Worm (Caenorhabditis elegans) whole organism, midembryonic: ENCODE measurements around the gene snb-5.

Experiments
- T22C8.4 ChIP-seq: fragments of 200-800 bp; sonication (Bioruptor generic); IDR thresholded peaks from 2 replicates; pipeline ENCODE4 v1.3.6; 2022; ENCODE audit warnings: missing genetic modification characterization, missing compliant biosample characterization
- cog-1 ChIP-seq: sonication (generic microtip); optimal IDR thresholded peaks from 2 replicates; lab custom pipeline; 2016; ENCODE audit warnings: missing genetic modification characterization, missing compliant biosample characterization
- flt-1 ChIP-seq: fragments of 200-800 bp; sonication (Bioruptor generic); IDR thresholded peaks from 2 replicates; pipeline ENCODE4 v1.3.6; 2022; ENCODE audit warnings: missing genetic modification characterization, missing compliant biosample characterization
- klf-2 ChIP-seq: fragments of 200-800 bp; sonication (Bioruptor generic); conservative IDR thresholded peaks from 2 replicates; pipeline ENCODE4 v1.3.6; 2022; ENCODE audit warnings: missing genetic modification reagents, missing genetic modification characterization, missing compliant biosample characterization
- med-1 ChIP-seq: sonication (generic microtip); optimal IDR thresholded peaks from 2 replicates; lab custom pipeline; 2017; ENCODE audit warnings: missing genetic modification characterization, mild to moderate bottlenecking, missing compliant biosample characterization, antibody characterized with exemption, missing genetic modification reagents; ENCODE audit not compliant: insufficient read depth
- ref-1 ChIP-seq: fragments of 200-800 bp; sonication (Bioruptor generic); conservative IDR thresholded peaks from 2 replicates; pipeline ENCODE4 v1.3.6; 2022; ENCODE audit warnings: missing genetic modification reagents, missing genetic modification characterization, missing compliant biosample characterization
- tab-1 ChIP-seq: fragments of 200-800 bp; sonication (Bioruptor generic); IDR thresholded peaks from 2 replicates; pipeline ENCODE4 v1.3.6; 2022; ENCODE audit warnings: missing genetic modification characterization, missing compliant biosample characterization
- ztf-23 ChIP-seq: fragments of 200-800 bp; sonication (Bioruptor generic); IDR thresholded peaks from 2 replicates; pipeline ENCODE4 v1.3.6; 2022; ENCODE audit warnings: missing genetic modification reagents, missing genetic modification characterization, missing compliant biosample characterization
- ztf-29 ChIP-seq: fragments of 200-800 bp; sonication (Bioruptor generic); IDR thresholded peaks from 2 replicates; pipeline ENCODE4 v1.3.6; 2022; ENCODE audit warnings: missing genetic modification reagents, missing genetic modification characterization, missing compliant biosample characterization

snb-5 gene

ce11 chrIII:8226178-8226577, 23.3 kb downstream of the snb-5 start, which contains the start of gene rfs-1:
TSS of gene rfs-1 (plus strand) at chrIII:8226478.
- TF ChIP-seq ztf-23 (GFP tag; lab: Robert Waterston, UW) (no peak), ref-1 (GFP tag; lab: Robert Waterston, UW) (no peak), ztf-29 (no peak), T22C8.4 (no peak), cog-1 (tag; lab: Kevin White, UChicago) (no peak), med-1 (GFP tag; lab: Kevin White, UChicago) (no peak), flt-1 (no peak), klf-2 (GFP tag; lab: Robert Waterston, UW) (no peak), tab-1 (GFP tag; lab: Robert Waterston, UW) (no peak)

ce11 chrIII:8227511-8227910, 24.7 kb downstream of the snb-5 start, which contains the start of gene fbxl-1:
TSS of gene fbxl-1 (plus strand) at chrIII:8227830.
- no peak for TF ChIP-seq T22C8.4
- TF ChIP-seq flt-1: peak; percentile 63
- TF ChIP-seq ref-1 (GFP tag; lab: Robert Waterston, UW): no peak
- no peak for TF ChIP-seq ztf-23 (GFP tag; lab: Robert Waterston, UW)

DNA sequence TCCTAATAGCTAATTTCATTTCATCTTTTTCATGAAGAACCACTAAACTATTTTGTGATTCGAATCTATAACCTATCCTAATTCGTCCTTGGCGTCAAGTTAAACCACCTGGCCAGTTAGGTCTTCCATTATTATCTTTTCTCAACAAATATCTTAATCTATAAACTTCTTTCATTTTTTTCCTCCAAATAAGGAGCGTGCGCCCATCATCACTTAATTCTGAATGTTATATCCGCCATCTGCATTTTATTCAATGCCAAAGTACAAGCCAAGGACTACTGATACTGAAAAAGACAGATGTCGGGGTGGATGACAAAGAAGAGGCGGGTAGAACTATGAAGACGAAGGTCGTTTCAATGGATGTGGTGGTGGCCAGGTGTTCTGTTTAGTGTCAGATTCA, 26.1 kb downstream of the snb-5 start:
- TF ChIP-seq ztf-23 (GFP tag; lab: Robert Waterston, UW) (no peak), T22C8.4 (no peak), med-1 (GFP tag; lab: Kevin White, UChicago) (no peak), ref-1 (GFP tag; lab: Robert Waterston, UW) (no peak), ztf-29 (no peak), cog-1 (tag; lab: Kevin White, UChicago) (no peak), tab-1 (GFP tag; lab: Robert Waterston, UW) (no peak), klf-2 (GFP tag; lab: Robert Waterston, UW) (no peak), flt-1 (no peak)

DNA sequence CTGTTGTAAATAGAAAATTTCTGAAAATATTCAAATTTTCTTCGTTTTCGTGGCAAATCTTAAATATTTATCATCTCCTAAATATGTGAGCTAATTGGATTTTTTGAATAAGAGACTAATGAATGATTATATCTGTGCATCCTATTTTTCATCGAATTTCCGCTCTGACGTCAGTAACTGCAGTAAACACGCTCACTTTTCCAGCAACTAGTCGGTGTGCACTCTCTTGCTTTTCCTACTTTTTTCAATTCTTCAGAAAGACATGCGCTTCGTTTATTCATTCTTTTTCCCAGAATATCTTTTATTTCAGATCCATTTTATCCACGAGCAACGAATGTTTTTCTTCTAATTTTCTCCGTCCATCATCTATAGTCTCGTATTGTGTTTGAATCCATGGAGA, 26.6 kb downstream of the snb-5 start:
- TF ChIP-seq flt-1 (no peak), klf-2 (GFP tag; lab: Robert Waterston, UW) (no peak), ref-1 (GFP tag; lab: Robert Waterston, UW) (no peak), tab-1 (GFP tag; lab: Robert Waterston, UW) (no peak), med-1 (GFP tag; lab: Kevin White, UChicago) (no peak), ztf-23 (GFP tag; lab: Robert Waterston, UW) (no peak), ztf-29 (no peak), T22C8.4 (no peak), cog-1 (tag; lab: Kevin White, UChicago) (no peak)

DNA sequence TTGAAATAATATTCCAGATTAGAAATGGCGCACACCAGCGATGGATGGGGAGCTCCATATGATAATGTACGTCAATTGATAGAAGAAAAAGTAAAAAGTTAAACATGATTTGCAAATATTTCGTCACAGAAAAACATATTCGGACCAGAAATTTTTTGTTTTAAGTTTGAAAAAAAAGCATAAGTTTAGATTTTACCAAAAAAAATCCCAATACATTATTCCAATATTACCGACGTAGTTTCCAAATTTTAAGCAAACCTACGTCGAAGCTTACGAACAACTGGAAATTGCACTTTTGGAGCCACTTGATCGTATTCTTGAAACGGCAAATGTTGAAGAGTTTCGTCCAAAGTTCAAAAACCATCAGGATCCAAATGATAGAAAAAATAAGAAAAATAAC, 29.8 kb downstream of the snb-5 start, which contains the start of gene henn-1:
Gene henn-1, plus strand, starts transcription at position 18 of the 400 bp plus-strand sequence.
- TF ChIP-seq cog-1 (tag; lab: Kevin White, UChicago) (no peak), ztf-23 (GFP tag; lab: Robert Waterston, UW) (no peak), klf-2 (GFP tag; lab: Robert Waterston, UW) (no peak), med-1 (GFP tag; lab: Kevin White, UChicago) (no peak), ref-1 (GFP tag; lab: Robert Waterston, UW) (no peak), tab-1 (GFP tag; lab: Robert Waterston, UW) (no peak), ztf-29 (no peak)

ce11 chrIII:8235358-8235757, 32.5 kb downstream of the snb-5 start, which contains the start of gene C02F5.14:
TSS of gene C02F5.14 (minus strand) at chrIII:8235514.
- TF ChIP-seq ztf-29 (no peak), flt-1 (no peak), cog-1 (tag; lab: Kevin White, UChicago) (no peak), T22C8.4 (no peak), ref-1 (GFP tag; lab: Robert Waterston, UW) (no peak), med-1 (GFP tag; lab: Kevin White, UChicago) (no peak)

DNA sequence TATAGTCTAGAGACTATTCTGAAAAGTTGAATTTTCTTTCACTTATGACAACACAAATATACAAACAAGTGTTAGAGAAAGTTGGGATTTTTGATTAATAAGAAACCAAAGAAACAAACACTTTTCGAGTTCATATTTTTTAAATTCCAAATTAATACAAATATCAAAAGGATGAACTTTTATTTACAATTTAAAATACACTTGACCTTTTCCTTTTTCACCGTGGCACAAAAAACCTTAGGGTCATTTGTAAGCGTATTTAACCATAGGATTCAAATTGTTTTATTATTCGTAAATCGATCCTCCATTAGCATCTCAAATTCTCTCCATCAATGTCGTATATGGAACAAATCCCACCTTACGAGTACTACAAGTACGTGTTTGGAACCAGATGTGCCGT, 33.0 kb downstream of the snb-5 start, which contains the start of gene C02F5.5:
Gene C02F5.5, plus strand, starts transcription at position 301 of the 400 bp plus-strand sequence.
- TF ChIP-seq flt-1 (no peak), klf-2 (GFP tag; lab: Robert Waterston, UW) (no peak), ztf-29 (no peak), med-1 (GFP tag; lab: Kevin White, UChicago) (no peak), T22C8.4 (no peak), tab-1 (GFP tag; lab: Robert Waterston, UW) (no peak), ref-1 (GFP tag; lab: Robert Waterston, UW) (no peak), ztf-23 (GFP tag; lab: Robert Waterston, UW) (no peak)

DNA sequence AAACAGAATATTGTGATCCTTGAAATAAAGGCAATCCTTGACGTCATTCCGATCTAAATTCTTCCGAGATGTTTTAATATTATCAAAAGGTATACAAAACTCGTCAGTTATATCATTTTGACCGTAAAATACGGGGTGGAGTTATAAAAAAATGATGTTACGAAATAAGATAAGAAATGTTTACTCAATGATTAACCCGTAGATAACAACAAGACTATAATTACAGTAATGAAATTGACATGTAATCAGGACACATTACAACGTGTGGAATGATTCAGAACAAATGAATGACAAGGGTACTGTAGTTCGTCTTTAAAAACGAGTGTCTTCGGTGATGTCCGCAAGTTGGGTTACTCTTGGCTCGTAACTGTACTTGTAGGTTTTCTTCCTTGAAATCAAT, 35.0 kb downstream of the snb-5 start, which contains the start of gene tsp-2:
Gene tsp-2, minus strand, starts transcription at position 109 of the 400 bp plus-strand sequence.
- TF ChIP-seq klf-2 (GFP tag; lab: Robert Waterston, UW) (no peak), ztf-23 (GFP tag; lab: Robert Waterston, UW) (no peak), cog-1 (tag; lab: Kevin White, UChicago) (no peak), T22C8.4 (no peak), ztf-29 (no peak), flt-1 (no peak), tab-1 (GFP tag; lab: Robert Waterston, UW) (no peak), ref-1 (GFP tag; lab: Robert Waterston, UW) (no peak), med-1 (GFP tag; lab: Kevin White, UChicago) (no peak)

- no peak for TF ChIP-seq ref-1 (GFP tag; lab: Robert Waterston, UW)
- TF ChIP-seq klf-2 (GFP tag; lab: Robert Waterston, UW): no peak
- TF ChIP-seq ztf-23 (GFP tag; lab: Robert Waterston, UW): no peak
- TF ChIP-seq T22C8.4: no peak
- TF ChIP-seq cog-1 (tag; lab: Kevin White, UChicago): no peak
- no peak for TF ChIP-seq ztf-29
- no peak for TF ChIP-seq flt-1
- no peak for TF ChIP-seq med-1 (GFP tag; lab: Kevin White, UChicago)
- TF ChIP-seq tab-1 (GFP tag; lab: Robert Waterston, UW): no peak
Observed at ce11 chrIII:8239325-8239724, 36.5 kb downstream of the snb-5 start, which contains the start of gene tsp-1. TSS of gene tsp-1 (minus strand) at chrIII:8239423.

DNA sequence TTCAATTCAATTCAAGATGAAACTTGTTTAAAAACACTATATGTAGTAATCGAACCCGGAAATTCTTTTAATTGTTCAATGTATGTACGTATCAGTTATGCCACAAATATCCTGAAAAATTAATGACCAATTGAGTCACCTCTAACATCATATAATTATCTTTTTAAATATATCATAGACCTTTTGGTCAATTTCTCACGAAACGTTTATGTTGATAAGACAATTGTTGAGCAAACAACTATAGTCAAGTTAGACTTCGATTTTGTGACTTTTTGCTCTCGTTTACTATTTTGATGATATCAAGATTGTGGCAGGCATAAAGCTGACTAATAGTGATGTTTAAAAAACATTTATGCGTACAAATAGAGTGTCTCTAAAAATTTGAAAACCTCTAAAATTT, 37.4 kb downstream of the snb-5 start:
- TF ChIP-seq med-1 (GFP tag; lab: Kevin White, UChicago) (no peak), ref-1 (GFP tag; lab: Robert Waterston, UW) (no peak), klf-2 (GFP tag; lab: Robert Waterston, UW) (no peak), cog-1 (tag; lab: Kevin White, UChicago) (no peak), ztf-29 (no peak), tab-1 (GFP tag; lab: Robert Waterston, UW) (no peak), ztf-23 (GFP tag; lab: Robert Waterston, UW) (no peak), T22C8.4 (no peak), flt-1 (no peak)
